Fruit fly (Drosophila melanogaster) whole organism, adult: ENCODE results near the gene Tspo.

Experiments
- CG12768 ChIP-seq: fragments of 200-800 bp; sonication (Bioruptor generic); optimal IDR thresholded peaks from 2 replicates; lab custom pipeline; 2017; ENCODE audit warnings: missing biosample characterization, missing genetic modification characterization, mild to moderate bottlenecking, moderate library complexity, missing genetic modification reagents
- CG14711 ChIP-seq: fragments of 200-800 bp; sonication (Bioruptor generic); optimal IDR thresholded peaks from 2 replicates; lab custom pipeline; 2018; ENCODE audit warnings: missing biosample characterization, mild to moderate bottlenecking, missing genetic modification characterization, moderate library complexity
- CG1620 ChIP-seq: fragments of 200-800 bp; sonication (Bioruptor generic); optimal IDR thresholded peaks from 2 replicates; lab custom pipeline; 2016; ENCODE audit warnings: missing biosample characterization, missing genetic modification characterization
- CG5204 ChIP-seq: fragments of 200-800 bp; sonication (Bioruptor generic); optimal IDR thresholded peaks from 2 replicates; lab custom pipeline; 2016; ENCODE audit warnings: missing biosample characterization, missing genetic modification characterization
- CG7045 ChIP-seq: fragments of 200-800 bp; sonication (Bioruptor generic); optimal IDR thresholded peaks from 2 replicates; lab custom pipeline; 2017; ENCODE audit warnings: missing biosample characterization, mild to moderate bottlenecking, missing genetic modification characterization
- CG7101 ChIP-seq: fragments of 200-800 bp; sonication (Bioruptor generic); optimal IDR thresholded peaks from 2 replicates; lab custom pipeline; 2018; ENCODE audit warnings: missing biosample characterization, mild to moderate bottlenecking, missing genetic modification characterization, moderate library complexity
- cic ChIP-seq: fragments of 200-800 bp; sonication (Bioruptor generic); optimal IDR thresholded peaks from 2 replicates; lab custom pipeline; 2017; ENCODE audit warnings: missing biosample characterization, mild to moderate bottlenecking, missing genetic modification characterization, moderate library complexity
- kay ChIP-seq: fragments of 200-800 bp; sonication (Bioruptor generic); peaks from one replicate; lab custom pipeline; 2016; ENCODE audit warnings: missing biosample characterization, missing genetic modification characterization, borderline replicate concordance
- pad ChIP-seq: fragments of 200-800 bp; sonication (Bioruptor generic); optimal IDR thresholded peaks from 3 replicates; lab custom pipeline; 2017; ENCODE audit warnings: missing biosample characterization, missing genetic modification characterization, mild to moderate bottlenecking, moderate library complexity, missing genetic modification reagents
- tj ChIP-seq: fragments of 200-800 bp; sonication (Bioruptor generic); optimal IDR thresholded peaks from 3 replicates; lab custom pipeline; 2017; ENCODE audit warnings: missing biosample characterization, mild to moderate bottlenecking, missing genetic modification characterization, moderate library complexity
- toe ChIP-seq: fragments of 200-800 bp; sonication (Bioruptor generic); optimal IDR thresholded peaks from 2 replicates; lab custom pipeline; 2016; ENCODE audit warnings: missing biosample characterization, missing genetic modification characterization

- TF ChIP-seq cic (GFP tag; lab: Kevin White, UChicago) (no peak), kay (no peak), CG7101 (tag; lab: Kevin White, UChicago) (no peak), CG14711 (tag; lab: Kevin White, UChicago) (no peak), toe (GFP tag; lab: Kevin White, UChicago) (no peak), pad (GFP tag; lab: Kevin White, UChicago) (no peak), CG5204 (no peak), CG7045 (GFP tag; lab: Kevin White, UChicago) (no peak), CG1620 (GFP tag; lab: Kevin White, UChicago) (no peak), CG12768 (GFP tag; lab: Kevin White, UChicago) (no peak), tj (no peak)
Observed at dm6 chr2L:608143-608542, 48.7 kb downstream of the Tspo start.
